Fruit fly (Drosophila melanogaster): ENCODE data around the gene Frq1.
A peak's percentile ranks its signal among the peaks of the same experiment; 100 is the strongest.

Frq1 gene

DNA sequence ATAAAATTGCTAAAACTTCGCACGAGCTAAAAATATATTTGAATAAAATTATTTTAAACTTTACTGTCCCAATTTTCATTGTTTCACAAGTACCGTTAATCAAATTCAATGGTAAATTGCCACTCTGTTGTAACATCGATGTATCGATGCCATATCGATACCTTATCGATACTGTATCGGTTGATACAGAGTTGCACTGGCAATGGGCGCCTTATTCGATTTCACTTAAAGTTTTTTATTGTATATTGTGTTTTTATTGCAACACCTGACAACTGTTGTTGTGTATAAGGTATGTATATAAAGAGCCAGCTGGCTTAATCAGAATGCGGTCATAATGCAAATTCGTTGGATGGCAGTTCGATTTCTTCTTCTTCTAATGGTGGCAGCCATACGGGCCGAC, 16.9 kb upstream of the Frq1 start, which contains the start of gene CG43229 (continued):
- no peak for TF ChIP-seq CG7357 (GFP tag; IDR thresholded peaks at IDR 0.05)
- TF ChIP-seq CG12769 (tag; optimal IDR thresholded peaks at IDR 0.05): no peak
- peak; percentile 83 for TF ChIP-seq CG16813 (GFP tag; IDR thresholded peaks at IDR 0.05; ENCODE audit: partially characterized antibody)
- no peak for TF ChIP-seq gro (GFP tag; optimal IDR thresholded peaks at IDR 0.05)
- TF ChIP-seq Bgb (GFP tag; IDR thresholded peaks at IDR 0.05; ENCODE audit: partially characterized antibody): peak; percentile 80
- peak; percentile 3 for TF ChIP-seq grau (tag; optimal IDR thresholded peaks at IDR 0.05)
- TF ChIP-seq D (optimal IDR thresholded peaks at IDR 0.05): no peak
- TF ChIP-seq D (GFP tag; optimal IDR thresholded peaks at IDR 0.05): no peak
- TF ChIP-seq Trl (optimal IDR thresholded peaks at IDR 0.05): no peak
- no peak for TF ChIP-seq Trl (GFP tag; optimal IDR thresholded peaks at IDR 0.05)
- peak; percentile 91 for TF ChIP-seq Dref (GFP tag; IDR thresholded peaks at IDR 0.05)
- TF ChIP-seq emc (GFP tag; optimal IDR thresholded peaks at IDR 0.05): no peak
- no peak for TF ChIP-seq HmgD (GFP tag; optimal IDR thresholded peaks at IDR 0.05)
- TF ChIP-seq CG3281 (GFP tag; optimal IDR thresholded peaks at IDR 0.05): no peak
- no peak for TF ChIP-seq insv (GFP tag; optimal IDR thresholded peaks at IDR 0.05)
- no peak for TF ChIP-seq CG11247 (GFP tag; IDR thresholded peaks at IDR 0.05)
- no peak for TF ChIP-seq MTF-1 (GFP tag; optimal IDR thresholded peaks at IDR 0.05; ENCODE audit: borderline replicate concordance)
- no peak for TF ChIP-seq CG4282 (GFP tag; optimal IDR thresholded peaks at IDR 0.05)
- no peak for TF ChIP-seq ftz-f1 (GFP tag; optimal IDR thresholded peaks at IDR 0.05)
- no peak for TF ChIP-seq tio (GFP tag; optimal IDR thresholded peaks at IDR 0.05)
- peak; percentile 24 for TF ChIP-seq CoRest (tag; optimal IDR thresholded peaks at IDR 0.05)
- peak; percentile 44 for TF ChIP-seq sens (GFP tag)
- TF ChIP-seq cad (GFP tag; optimal IDR thresholded peaks at IDR 0.05): no peak
- no peak for TF ChIP-seq CG1233 (GFP tag; optimal IDR thresholded peaks at IDR 0.05)
- TF ChIP-seq NC2β (GFP tag; optimal IDR thresholded peaks at IDR 0.05): no peak
- 0 out of 2 replicates have a peak, but pooled peaks have one; percentile 31 for TF ChIP-seq Atf6 (GFP tag; IDR thresholded peaks at IDR 0.05)
- no peak for TF ChIP-seq CG16779 (GFP tag; IDR thresholded peaks at IDR 0.05)
- TF ChIP-seq Aef1 (GFP tag; IDR thresholded peaks at IDR 0.05): no peak
- no peak for TF ChIP-seq CG11504 (tag; optimal IDR thresholded peaks at IDR 0.05)
- TF ChIP-seq Nf-YB (GFP tag; optimal IDR thresholded peaks at IDR 0.05): no peak
- TF ChIP-seq sima (GFP tag; optimal IDR thresholded peaks at IDR 0.05): no peak
- no peak for TF ChIP-seq CG1529 (GFP tag; optimal IDR thresholded peaks at IDR 0.05)
- TF ChIP-seq CG11093 (GFP tag; IDR thresholded peaks at IDR 0.05): no peak
- peak; percentile 82 for TF ChIP-seq Opbp (GFP tag; IDR thresholded peaks at IDR 0.05; ENCODE audit: partially characterized antibody)
- TF ChIP-seq HLH54F (GFP tag; optimal IDR thresholded peaks at IDR 0.05): no peak
- TF ChIP-seq run (tag; optimal IDR thresholded peaks at IDR 0.05): no peak
- TF ChIP-seq ac (GFP tag; optimal IDR thresholded peaks at IDR 0.05): no peak
- no peak for TF ChIP-seq CTCF (GFP tag; optimal IDR thresholded peaks at IDR 0.05)
- no peak for TF ChIP-seq CG32532 (GFP tag; IDR thresholded peaks at IDR 0.05)
- TF ChIP-seq vfl (GFP tag; optimal IDR thresholded peaks at IDR 0.05): no peak
- no peak for TF ChIP-seq pan (optimal IDR thresholded peaks at IDR 0.05)
- no peak for TF ChIP-seq pan (GFP tag; optimal IDR thresholded peaks at IDR 0.05 in 1 of 2, IDR thresholded peaks at IDR 0.05 in 1 of 2)
- TF ChIP-seq ham (GFP tag; IDR thresholded peaks at IDR 0.05): no peak
- peak; percentile 85 for TF ChIP-seq CG42726 (GFP tag; IDR thresholded peaks at IDR 0.05; ENCODE audit: partially characterized antibody)
- peak; percentile 11 for TF ChIP-seq trem (tag; optimal IDR thresholded peaks at IDR 0.05)
- TF ChIP-seq CG13775 (GFP tag; optimal IDR thresholded peaks at IDR 0.05): no peak
- no peak for TF ChIP-seq CG9797 (GFP tag; optimal IDR thresholded peaks at IDR 0.05)
- no peak for TF ChIP-seq Kr (GFP tag; optimal IDR thresholded peaks at IDR 0.05)
- no peak for TF ChIP-seq Hr39 (optimal IDR thresholded peaks at IDR 0.05)
- TF ChIP-seq sd (tag; optimal IDR thresholded peaks at IDR 0.05): no peak
- peak; percentile 78 for TF ChIP-seq CG34224 (GFP tag; IDR thresholded peaks at IDR 0.05; ENCODE audit: partially characterized antibody)
- no peak for TF ChIP-seq CG7745 (tag; optimal IDR thresholded peaks at IDR 0.05)
- no peak for TF ChIP-seq CG11456 (GFP tag; IDR thresholded peaks at IDR 0.05)
- TF ChIP-seq Adf1 (GFP tag; IDR thresholded peaks at IDR 0.05): no peak

Measured in whole organism, embryonic.